Fruit fly (Drosophila melanogaster) whole organism: ENCODE results near the gene CG13056.

Source experiments
- CG8478 ChIP-seq: fragments of >200 bp; optimal IDR thresholded peaks from 2 replicates; lab custom pipeline; 2018; ENCODE audit warnings: inconsistent platforms
- Dll ChIP-seq: fragments of >200 bp; optimal IDR thresholded peaks from 2 replicates; lab custom pipeline; 2017
- EcR ChIP-seq, 2 experiments: fragments of >200 bp; optimal IDR thresholded peaks; 2 replicates each; lab custom pipeline; 2017; ENCODE audit warnings: missing biosample characterization in 2 of 2, missing genetic modification characterization in 2 of 2, missing genetic modification reagents in 2 of 2
- pan ChIP-seq: fragments of >200 bp; optimal IDR thresholded peaks from 2 replicates; lab custom pipeline; 2017
- psq ChIP-seq: fragments of >200 bp; optimal IDR thresholded peaks from 2 replicates; lab custom pipeline; 2017
- usp ChIP-seq: fragments of >200 bp; optimal IDR thresholded peaks from 2 replicates; lab custom pipeline; 2017; ENCODE audit warnings: missing biosample characterization, missing genetic modification characterization, mixed read lengths

CG13056 gene

dm6 chr3L:16328207-16328891 lies 4.8 kb upstream of the CG13056 start, which contains the start of gene CG13058:
Gene CG13058, plus strand, starts transcription at chr3L:16328841.
- no peak for TF ChIP-seq CG8478
- no peak for TF ChIP-seq psq (lab: Kevin White, UChicago)
- TF ChIP-seq pan (lab: Kevin White, UChicago) = no peak
- no peak for TF ChIP-seq Dll (lab: Kevin White, UChicago)
- TF ChIP-seq EcR (GFP tag; optimal IDR thresholded peaks at IDR 0.05; lab: Kevin White, UChicago) = no peak
- no peak for TF ChIP-seq usp (GFP tag; lab: Kevin White, UChicago)

- TF ChIP-seq psq (lab: Kevin White, UChicago) = no peak
- no peak for TF ChIP-seq pan (lab: Kevin White, UChicago)
- TF ChIP-seq usp (GFP tag; lab: Kevin White, UChicago) = no peak
- TF ChIP-seq CG8478 = no peak
- no peak for TF ChIP-seq Dll (lab: Kevin White, UChicago)
- no peak for TF ChIP-seq EcR (GFP tag; optimal IDR thresholded peaks at IDR 0.05; lab: Kevin White, UChicago)
Observed at dm6 chr3L:16329495-16329894, 3.6 kb upstream of the CG13056 start, which contains the start of gene CG33061. Gene CG33061, plus strand, starts transcription at chr3L:16329795.

- TF ChIP-seq EcR (GFP tag; optimal IDR thresholded peaks at IDR 0.05; lab: Kevin White, UChicago) (no peak), psq (lab: Kevin White, UChicago) (no peak), Dll (lab: Kevin White, UChicago) (no peak), CG8478 (no peak), pan (lab: Kevin White, UChicago) (no peak), usp (GFP tag; lab: Kevin White, UChicago) (no peak)
Observed at dm6 chr3L:16330740-16331139, 2.4 kb upstream of the CG13056 start, which contains the start of gene CG33060. Gene CG33060, plus strand, starts transcription at chr3L:16331040.

- TF ChIP-seq EcR (GFP tag; optimal IDR thresholded peaks at IDR 0.05; lab: Kevin White, UChicago) (no peak), usp (GFP tag; lab: Kevin White, UChicago) (no peak), pan (lab: Kevin White, UChicago) (no peak), psq (lab: Kevin White, UChicago) (no peak), Dll (lab: Kevin White, UChicago) (no peak), CG8478 (no peak)
Observed at dm6 chr3L:16331633-16332032, 1.5 kb upstream of the CG13056 start, which contains the start of gene retinin. Gene retinin, plus strand, starts transcription at chr3L:16331933.

- TF ChIP-seq pan (lab: Kevin White, UChicago) = no peak
- no peak for TF ChIP-seq Dll (lab: Kevin White, UChicago)
- no peak for TF ChIP-seq psq (lab: Kevin White, UChicago)
- no peak for TF ChIP-seq usp (GFP tag; lab: Kevin White, UChicago)
- TF ChIP-seq EcR (GFP tag; optimal IDR thresholded peaks at IDR 0.05; lab: Kevin White, UChicago) = no peak
- no peak for TF ChIP-seq CG8478
Observed at dm6 chr3L:16334876-16335275, 1.8 kb downstream of the CG13056 start.

dm6 chr3L:16337739-16338138 lies 4.6 kb downstream of the CG13056 start:
- no peak for TF ChIP-seq Dll (lab: Kevin White, UChicago)

dm6 chr3L:16338703-16339102 lies 5.6 kb downstream of the CG13056 start, which contains the start of gene CG4998:
Gene CG4998, plus strand, starts transcription at chr3L:16339003.
- no peak for TF ChIP-seq pan (lab: Kevin White, UChicago)
- TF ChIP-seq Dll (lab: Kevin White, UChicago) = no peak
- no peak for TF ChIP-seq EcR (GFP tag; optimal IDR thresholded peaks at IDR 0.05; lab: Kevin White, UChicago)
- no peak for TF ChIP-seq CG8478
- no peak for TF ChIP-seq usp (GFP tag; lab: Kevin White, UChicago)
- no peak for TF ChIP-seq psq (lab: Kevin White, UChicago)

dm6 chr3L:16339463-16339862 lies 6.3 kb downstream of the CG13056 start:
- TF ChIP-seq psq (lab: Kevin White, UChicago) (no peak), CG8478 (no peak), EcR (GFP tag; optimal IDR thresholded peaks at IDR 0.05; lab: Kevin White, UChicago) (no peak)

dm6 chr3L:16339873-16340272 lies 6.8 kb downstream of the CG13056 start:
- TF ChIP-seq pan (lab: Kevin White, UChicago) = no peak
- no peak for TF ChIP-seq Dll (lab: Kevin White, UChicago)
- no peak for TF ChIP-seq psq (lab: Kevin White, UChicago)
- no peak for TF ChIP-seq usp (GFP tag; lab: Kevin White, UChicago)
- TF ChIP-seq CG8478 = no peak
- TF ChIP-seq EcR (GFP tag; optimal IDR thresholded peaks at IDR 0.05; lab: Kevin White, UChicago) = no peak

dm6 chr3L:16346023-16346422 lies 12.9 kb downstream of the CG13056 start, which contains the start of gene CG33257:
Gene CG33257, plus strand, starts transcription at chr3L:16346323.
- TF ChIP-seq EcR (GFP tag; optimal IDR thresholded peaks at IDR 0.05; lab: Kevin White, UChicago) (no peak), Dll (lab: Kevin White, UChicago) (no peak), pan (lab: Kevin White, UChicago) (no peak), CG8478 (no peak), psq (lab: Kevin White, UChicago) (no peak), usp (GFP tag; lab: Kevin White, UChicago) (no peak)

- TF ChIP-seq usp (GFP tag; lab: Kevin White, UChicago) = no peak
- no peak for TF ChIP-seq CG8478
- no peak for TF ChIP-seq pan (lab: Kevin White, UChicago)
- no peak for TF ChIP-seq Dll (lab: Kevin White, UChicago)
- no peak for TF ChIP-seq psq (lab: Kevin White, UChicago)
- TF ChIP-seq EcR (GFP tag; optimal IDR thresholded peaks at IDR 0.05; lab: Kevin White, UChicago) = no peak
Observed at dm6 chr3L:16347914-16348313, 14.8 kb downstream of the CG13056 start, which contains the start of gene mRpS34. Gene mRpS34, plus strand, starts transcription at chr3L:16348074.

dm6 chr3L:16349686-16350085 lies 16.6 kb downstream of the CG13056 start:
- TF ChIP-seq Dll (lab: Kevin White, UChicago) (no peak), psq (lab: Kevin White, UChicago) (no peak), pan (lab: Kevin White, UChicago) (no peak), usp (GFP tag; lab: Kevin White, UChicago) (no peak), EcR (GFP tag; optimal IDR thresholded peaks at IDR 0.05; lab: Kevin White, UChicago) (no peak), CG8478 (no peak)
